Worm (Caenorhabditis elegans) whole organism, young adult: ENCODE results near the gene cyp-33C11.

Experiments used
- B0336.3 ChIP-seq: fragments of 200-800 bp; sonication (Bioruptor generic); IDR thresholded peaks from 2 replicates; pipeline ENCODE4 v1.3.6; 2022; ENCODE audit warnings: missing genetic modification characterization, missing compliant biosample characterization
- F23B12.7 ChIP-seq: sonication (generic microtip); optimal IDR thresholded peaks from 2 replicates; lab custom pipeline; 2017; ENCODE audit warnings: missing genetic modification characterization, mild to moderate bottlenecking, missing compliant biosample characterization, antibody characterized with exemption, moderate library complexity; ENCODE audit not compliant: insufficient read depth
- F33H1.4 ChIP-seq: fragments of 200-800 bp; sonication (Bioruptor generic); IDR thresholded peaks from 2 replicates; pipeline ENCODE4 v1.3.6; 2022; ENCODE audit warnings: missing genetic modification reagents, missing genetic modification characterization, missing compliant biosample characterization
- F57A8.1 ChIP-seq: fragments of 200-800 bp; sonication (Bioruptor generic); optimal IDR thresholded peaks from 2 replicates; lab custom pipeline; 2018; ENCODE audit warnings: mild to moderate bottlenecking, missing genetic modification characterization, moderate library complexity, missing compliant biosample characterization
- K11D2.4 ChIP-seq: fragments of 200-800 bp; sonication (Bioruptor generic); IDR thresholded peaks from 2 replicates; pipeline ENCODE4 v1.3.6; 2022; ENCODE audit warnings: missing genetic modification reagents, missing genetic modification characterization, missing compliant biosample characterization
- K12H6.12 ChIP-seq: fragments of 200-800 bp; sonication (Bioruptor generic); optimal IDR thresholded peaks from 2 replicates; lab custom pipeline; 2018; ENCODE audit warnings: mild to moderate bottlenecking, missing genetic modification characterization, missing compliant biosample characterization
- Y53G8AR.9 ChIP-seq: fragments of 200-800 bp; sonication (Bioruptor generic); conservative IDR thresholded peaks from 2 replicates; pipeline ENCODE4 v1.3.6; 2022; ENCODE audit warnings: missing genetic modification reagents, missing genetic modification characterization, missing compliant biosample characterization
- Y56A3A.18 ChIP-seq: fragments of 200-800 bp; sonication (Bioruptor generic); IDR thresholded peaks from 2 replicates; pipeline ENCODE4 v1.3.6; 2022; ENCODE audit warnings: missing genetic modification reagents, missing genetic modification characterization, missing compliant biosample characterization
- Y95B8A.8 ChIP-seq: fragments of 200-800 bp; sonication (Bioruptor generic); IDR thresholded peaks from 2 replicates; pipeline ENCODE4 v1.3.6; 2022; ENCODE audit warnings: missing genetic modification reagents, missing genetic modification characterization, missing compliant biosample characterization
- ZK185.1 ChIP-seq: sonication (generic microtip); optimal IDR thresholded peaks from 2 replicates; lab custom pipeline; 2016; ENCODE audit warnings: mild to moderate bottlenecking, missing genetic modification characterization, missing compliant biosample characterization; ENCODE audit not compliant: poor library complexity, severe bottlenecking
- ama-1 ChIP-seq, 3 experiments: fragments of 150-350 bp in 1 of 3; sonication (generic microtip) in 2 of 3; optimal IDR thresholded peaks; 2 replicates each; lab custom pipeline; 2014 to 2018; ENCODE audit warnings: missing biosample characterization in 2 of 3, missing genetic modification characterization in 2 of 3, missing genetic modification reagents in 2 of 3
- aptf-3 ChIP-seq: fragments of 200-800 bp; sonication (Bioruptor generic); IDR thresholded peaks from 2 replicates; pipeline ENCODE4 v1.3.6; 2022; ENCODE audit warnings: missing genetic modification characterization, missing compliant biosample characterization
- atf-7 ChIP-seq: sonication (generic microtip); optimal IDR thresholded peaks from 2 replicates; lab custom pipeline; 2017; ENCODE audit warnings: mild to moderate bottlenecking, missing genetic modification characterization, missing compliant biosample characterization
- attf-3 ChIP-seq: fragments of 200-800 bp; sonication (Bioruptor generic); conservative IDR thresholded peaks from 2 replicates; pipeline ENCODE4 v1.3.6; 2022; ENCODE audit warnings: missing genetic modification reagents, missing genetic modification characterization, missing compliant biosample characterization
- bed-1 ChIP-seq: fragments of 200-800 bp; sonication (Bioruptor generic); IDR thresholded peaks from 2 replicates; pipeline ENCODE4 v1.3.6; 2022; ENCODE audit warnings: missing genetic modification reagents, missing genetic modification characterization, missing compliant biosample characterization
- bed-2 ChIP-seq: fragments of 200-800 bp; sonication (Bioruptor generic); IDR thresholded peaks from 2 replicates; pipeline ENCODE4 v1.3.6; 2022; ENCODE audit warnings: missing genetic modification reagents, missing genetic modification characterization, missing compliant biosample characterization
- cebp-2 ChIP-seq: fragments of 200-800 bp; sonication (Bioruptor generic); IDR thresholded peaks from 2 replicates; pipeline ENCODE4 v1.3.6; 2022; ENCODE audit warnings: missing genetic modification characterization, missing compliant biosample characterization
- ceh-100 ChIP-seq: fragments of 200-800 bp; sonication (Bioruptor generic); IDR thresholded peaks from 2 replicates; pipeline ENCODE4 v1.3.6; 2022; ENCODE audit warnings: missing genetic modification reagents, missing genetic modification characterization, missing compliant biosample characterization
- ceh-91 ChIP-seq: fragments of 200-800 bp; sonication (Bioruptor generic); IDR thresholded peaks from 2 replicates; pipeline ENCODE4 v1.3.6; 2022; ENCODE audit warnings: missing genetic modification reagents, missing genetic modification characterization, missing compliant biosample characterization
- chd-7 ChIP-seq: sonication (generic microtip); optimal IDR thresholded peaks from 2 replicates; lab custom pipeline; 2016; ENCODE audit warnings: mild to moderate bottlenecking, missing genetic modification characterization, moderate library complexity, missing compliant biosample characterization
- dpff-1 ChIP-seq: sonication (generic microtip); optimal IDR thresholded peaks from 2 replicates; lab custom pipeline; 2017; ENCODE audit warnings: mild to moderate bottlenecking, missing genetic modification characterization, missing compliant biosample characterization
- egl-18 ChIP-seq: fragments of 200-800 bp; sonication (Bioruptor generic); IDR thresholded peaks from 2 replicates; pipeline ENCODE4 v1.3.6; 2022; ENCODE audit warnings: missing genetic modification reagents, missing genetic modification characterization, missing compliant biosample characterization
- ekl-4 ChIP-seq: fragments of 200-800 bp; sonication (Bioruptor generic); IDR thresholded peaks from 2 replicates; pipeline ENCODE4 v1.3.6; 2022; ENCODE audit warnings: missing genetic modification reagents, missing genetic modification characterization, missing compliant biosample characterization
- ets-4 ChIP-seq: fragments of 200-800 bp; sonication (Bioruptor generic); optimal IDR thresholded peaks from 2 replicates; lab custom pipeline; 2018; ENCODE audit warnings: mild to moderate bottlenecking, missing genetic modification characterization, missing compliant biosample characterization
- him-1 ChIP-seq: sonication (generic microtip); optimal IDR thresholded peaks from 2 replicates; lab custom pipeline; 2016; ENCODE audit warnings: missing genotype, missing genetic modification reagents, missing genetic modification characterization, missing compliant biosample characterization
- hlh-12 ChIP-seq: sonication (generic microtip); optimal IDR thresholded peaks from 2 replicates; lab custom pipeline; 2016; ENCODE audit warnings: missing genetic modification characterization, missing compliant biosample characterization
- hmg-20 ChIP-seq: fragments of 200-800 bp; sonication (Bioruptor generic); IDR thresholded peaks from 2 replicates; pipeline ENCODE4 v1.3.6; 2022; ENCODE audit warnings: missing genetic modification reagents, missing genetic modification characterization, missing compliant biosample characterization
- let-607 ChIP-seq, 2 experiments: fragments of 200-800 bp in 1 of 2; sonication (Bioruptor generic) in 1 of 2; sonication (generic microtip) in 1 of 2; optimal IDR thresholded peaks; 2 replicates each; lab custom pipeline; 2016 to 2018; ENCODE audit warnings: mild to moderate bottlenecking in 2 of 2, missing compliant biosample characterization in 2 of 2, missing genetic modification characterization in 2 of 2, moderate library complexity in 2 of 2, missing genotype in 1 of 2
- lin-26 ChIP-seq: fragments of 200-800 bp; sonication (Bioruptor generic); IDR thresholded peaks from 2 replicates; pipeline ENCODE4 v1.3.6; 2022; ENCODE audit warnings: missing genetic modification reagents, missing genetic modification characterization, missing compliant biosample characterization
- lin-40 ChIP-seq: sonication (generic microtip); optimal IDR thresholded peaks from 2 replicates; lab custom pipeline; 2016; ENCODE audit warnings: missing genetic modification characterization, mild to moderate bottlenecking, missing compliant biosample characterization, missing genotype, missing genetic modification reagents
- lsl-1 ChIP-seq: fragments of 200-800 bp; sonication (Bioruptor generic); optimal IDR thresholded peaks from 2 replicates; lab custom pipeline; 2018; ENCODE audit warnings: mild to moderate bottlenecking, missing genetic modification characterization, moderate library complexity, missing compliant biosample characterization
- nfya-2 ChIP-seq: fragments of 200-800 bp; sonication (Bioruptor generic); IDR thresholded peaks from 2 replicates; pipeline ENCODE4 v1.3.6; 2022; ENCODE audit warnings: missing genetic modification reagents, missing genetic modification characterization, missing compliant biosample characterization
- nfyb-1 ChIP-seq: fragments of 200-800 bp; sonication (Bioruptor generic); IDR thresholded peaks from 2 replicates; pipeline ENCODE4 v1.3.6; 2022; ENCODE audit warnings: missing genetic modification reagents, missing genetic modification characterization, missing compliant biosample characterization
- nhr-120 ChIP-seq: fragments of 200-800 bp; sonication (Bioruptor generic); IDR thresholded peaks from 2 replicates; pipeline ENCODE4 v1.3.6; 2022; ENCODE audit warnings: missing genetic modification characterization, missing compliant biosample characterization
- nhr-80 ChIP-seq: sonication (generic microtip); optimal IDR thresholded peaks from 2 replicates; lab custom pipeline; 2016; ENCODE audit warnings: missing genetic modification characterization, missing compliant biosample characterization
- pbrm-1 ChIP-seq: fragments of 200-800 bp; sonication (Bioruptor generic); IDR thresholded peaks from 2 replicates; pipeline ENCODE4 v1.3.6; 2022; ENCODE audit warnings: missing genetic modification reagents, missing genetic modification characterization, missing compliant biosample characterization
- pha-4 ChIP-seq: fragments of 150-350 bp; sonication (generic microtip); optimal IDR thresholded peaks from 2 replicates; lab custom pipeline; 2014; ENCODE audit warnings: missing biosample characterization, missing genetic modification reagents, missing genetic modification characterization
- rcor-1 ChIP-seq: fragments of 200-800 bp; sonication (Bioruptor generic); IDR thresholded peaks from 2 replicates; pipeline ENCODE4 v1.3.6; 2022; ENCODE audit warnings: missing genetic modification reagents, missing genetic modification characterization, missing compliant biosample characterization
- rpc-1 ChIP-seq, 2 experiments: fragments of 150-350 bp in 1 of 2; sonication (generic microtip) in 1 of 2; optimal IDR thresholded peaks; 2 replicates each; lab custom pipeline; 2014 to 2018; ENCODE audit warnings: missing biosample characterization in 1 of 2, missing genetic modification characterization in 1 of 2, missing genetic modification reagents in 1 of 2, missing genotype in 1 of 2
- sdz-38 ChIP-seq: sonication (generic microtip); optimal IDR thresholded peaks from 2 replicates; lab custom pipeline; 2016; ENCODE audit warnings: missing genotype, missing genetic modification characterization, missing compliant biosample characterization
- sptf-2 ChIP-seq: fragments of 200-800 bp; sonication (Bioruptor generic); optimal IDR thresholded peaks from 2 replicates; lab custom pipeline; 2018; ENCODE audit warnings: mild to moderate bottlenecking, missing genetic modification characterization, missing compliant biosample characterization
- tbx-9 ChIP-seq: sonication (generic microtip); optimal IDR thresholded peaks from 2 replicates; lab custom pipeline; 2016; ENCODE audit warnings: borderline replicate concordance, missing genetic modification characterization, inconsistent platforms, missing compliant biosample characterization
- ztf-28 ChIP-seq: fragments of 200-800 bp; sonication (Bioruptor generic); IDR thresholded peaks from 2 replicates; pipeline ENCODE4 v1.3.6; 2022; ENCODE audit warnings: missing genetic modification reagents, missing genetic modification characterization, missing compliant biosample characterization

Gene cyp-33C11

ce11 chrV:726573-727483 lies 14.0 kb upstream of the cyp-33C11 start:
- TF ChIP-seq F33H1.4 (GFP tag; lab: Robert Waterston, UW) (no peak), him-1 (tag; lab: Kevin White, UChicago) (no peak), tbx-9 (tag; lab: Kevin White, UChicago) (no peak), lin-26 (no peak), ets-4 (GFP tag; lab: Kevin White, UChicago) (no peak), let-607 (tag; optimal IDR thresholded peaks at IDR 0.05; lab: Kevin White, UChicago) (peak; percentile 0 to 33), lin-40 (no peak), K11D2.4 (GFP tag; lab: Robert Waterston, UW) (peak; percentile 32; the same call in 1 of the 2 replicates), egl-18 (GFP tag; lab: Robert Waterston, UW) (no peak), rcor-1 (GFP tag; lab: Robert Waterston, UW) (no peak), bed-2 (GFP tag; lab: Robert Waterston, UW) (no peak), K12H6.12 (tag; lab: Kevin White, UChicago) (peak; percentile 1), chd-7 (tag; lab: Kevin White, UChicago) (no peak), sdz-38 (tag; lab: Kevin White, UChicago) (no peak), bed-1 (no peak), Y56A3A.18 (GFP tag; lab: Robert Waterston, UW) (peak; percentile 41; the same call in 1 of the 2 replicates), ekl-4 (GFP tag; lab: Robert Waterston, UW) (no peak), aptf-3 (GFP tag; lab: Robert Waterston, UW) (no peak), nhr-80 (tag; lab: Kevin White, UChicago) (peak; percentile 29), ama-1 (optimal IDR thresholded peaks at IDR 0.05; lab: Kevin White, UChicago) (peak; percentile 38), ama-1 (GFP tag; optimal IDR thresholded peaks at IDR 0.05; lab: Kevin White, UChicago) (no peak), F23B12.7 (no peak), nhr-120 (GFP tag; lab: Robert Waterston, UW) (0 out of 2 replicates have a peak, but pooled peaks have one; percentile 56), attf-3 (GFP tag; lab: Robert Waterston, UW) (no peak; the same call in 1 of the 2 replicates), nfyb-1 (GFP tag; lab: Robert Waterston, UW) (peak; percentile 10; the same call in 1 of the 2 replicates), hlh-12 (no peak), Y53G8AR.9 (peak; percentile 35; the same call in 1 of the 2 replicates), sptf-2 (GFP tag; lab: Kevin White, UChicago) (no peak), B0336.3 (GFP tag; lab: Robert Waterston, UW) (peak; percentile 7; the same call in 1 of the 2 replicates), atf-7 (tag; lab: Kevin White, UChicago) (no peak), rpc-1 (optimal IDR thresholded peaks at IDR 0.05; lab: Kevin White, UChicago) (no peak), rpc-1 (tag; optimal IDR thresholded peaks at IDR 0.05; lab: Kevin White, UChicago) (no peak), F57A8.1 (GFP tag; lab: Kevin White, UChicago) (no peak), ztf-28 (0 out of 2 replicates have a peak, but pooled peaks have one; percentile 10), ceh-91 (no peak), Y95B8A.8 (GFP tag; lab: Robert Waterston, UW) (peak; percentile 18; the same call in 1 of the 2 replicates)

ce11 chrV:725807-726572 lies 13.2 kb upstream of the cyp-33C11 start:
- peak; percentile 77 for TF ChIP-seq ZK185.1 (tag; lab: Kevin White, UChicago)
- peak; percentile 86 for TF ChIP-seq ama-1 (optimal IDR thresholded peaks at IDR 0.05; lab: Kevin White, UChicago)
- no peak for TF ChIP-seq ama-1 (GFP tag; optimal IDR thresholded peaks at IDR 0.05; lab: Kevin White, UChicago)
- no peak for TF ChIP-seq cebp-2 (GFP tag; lab: Robert Waterston, UW)
- no peak for TF ChIP-seq dpff-1
- no peak; the same call in 1 of the 2 replicates for TF ChIP-seq ekl-4 (GFP tag; lab: Robert Waterston, UW)
- TF ChIP-seq Y56A3A.18 (GFP tag; lab: Robert Waterston, UW): 0 out of 2 replicates have a peak, but pooled peaks have one; percentile 8
- TF ChIP-seq F57A8.1 (GFP tag; lab: Kevin White, UChicago): no peak
- no peak for TF ChIP-seq sptf-2 (GFP tag; lab: Kevin White, UChicago)
- no peak for TF ChIP-seq ceh-100 (GFP tag; lab: Robert Waterston, UW)
- no peak for TF ChIP-seq pbrm-1 (GFP tag; lab: Robert Waterston, UW)
- TF ChIP-seq nhr-120 (GFP tag; lab: Robert Waterston, UW): peak; percentile 70; the same call in 1 of the 2 replicates
- TF ChIP-seq lsl-1 (GFP tag; lab: Kevin White, UChicago): no peak
- no peak; the same call in 1 of the 2 replicates for TF ChIP-seq hmg-20 (GFP tag; lab: Robert Waterston, UW)
- TF ChIP-seq pha-4 (tag; lab: Kevin White, UChicago): no peak
- TF ChIP-seq nfya-2: no peak
